Worm (Caenorhabditis elegans): ENCODE measurements around the gene F07C3.2.

Gene F07C3.2

DNA sequence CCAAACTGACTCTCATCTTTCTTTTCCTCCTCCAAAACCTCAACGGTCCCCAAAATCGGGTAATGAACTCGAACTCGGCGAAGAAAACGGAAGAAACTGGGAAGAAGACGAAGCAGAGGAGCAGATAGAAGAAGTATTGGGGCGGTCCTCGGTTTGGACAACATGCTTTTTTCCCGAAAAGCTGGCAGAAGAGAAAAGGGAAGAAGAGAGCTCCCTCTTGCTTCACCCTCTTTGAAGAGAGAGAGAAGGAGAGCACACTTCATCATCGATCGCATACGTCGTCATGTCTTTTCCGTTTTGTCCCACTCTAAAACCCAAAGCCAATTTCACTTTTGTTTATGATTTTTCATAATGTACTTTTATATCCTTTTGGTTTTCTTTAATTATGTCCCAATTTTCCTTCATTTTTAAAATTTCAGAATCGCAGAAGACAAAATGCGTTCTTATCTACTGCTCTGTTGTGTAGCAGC, at the start of gene F07C3.2:
F07C3.2 (plus strand) TSS at position 420 of the 470 bp plus-strand sequence.
- TF ChIP-seq ztf-29 (GFP tag; IDR thresholded peaks at IDR 0.05) (no peak), ztf-23 (GFP tag; IDR thresholded peaks at IDR 0.05) (no peak), tab-1 (GFP tag; IDR thresholded peaks at IDR 0.05) (no peak), cog-1 (tag; optimal IDR thresholded peaks at IDR 0.05) (no peak)

DNA sequence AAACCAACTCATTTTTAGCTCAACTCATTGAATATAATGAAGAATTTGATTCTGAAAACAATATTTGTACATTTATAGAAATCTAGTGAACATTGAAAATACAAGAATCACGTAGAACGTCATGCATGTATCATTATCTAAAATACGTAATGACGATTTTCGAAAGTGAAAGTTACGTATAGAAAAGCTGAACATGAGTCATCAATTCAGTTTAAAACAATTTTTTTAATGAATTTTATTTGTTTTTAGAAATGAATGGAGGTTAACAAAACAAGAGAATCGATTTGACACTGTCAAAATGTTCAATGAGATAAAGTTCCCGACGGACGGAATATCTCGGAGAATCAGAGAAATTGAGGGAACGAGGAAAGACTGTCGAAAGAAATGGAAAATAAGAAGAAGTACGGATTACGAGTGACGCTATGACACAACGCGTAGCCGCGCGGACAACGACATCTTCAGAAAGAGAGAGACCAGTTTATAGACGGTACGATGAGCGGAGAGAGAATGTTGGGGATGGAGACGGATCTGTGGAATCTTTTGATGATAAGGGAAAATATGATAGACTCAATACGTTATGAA, 44.1 kb upstream of the F07C3.2 start, which contains the start of gene ptr-1:
ptr-1 (minus strand) TSS at position 51 of the 582 bp plus-strand sequence.
- TF ChIP-seq cog-1 (tag; optimal IDR thresholded peaks at IDR 0.05) (no peak), ref-1 (GFP tag; conservative IDR thresholded peaks at IDR 0.05) (no peak), ztf-29 (GFP tag; IDR thresholded peaks at IDR 0.05) (no peak), tab-1 (GFP tag; IDR thresholded peaks at IDR 0.05) (no peak), ztf-23 (GFP tag; IDR thresholded peaks at IDR 0.05) (no peak), klf-2 (GFP tag; conservative IDR thresholded peaks at IDR 0.05) (no peak), med-1 (GFP tag; optimal IDR thresholded peaks at IDR 0.05; ENCODE audit: insufficient read depth) (no peak), flt-1 (GFP tag; IDR thresholded peaks at IDR 0.05) (no peak), T22C8.4 (GFP tag; IDR thresholded peaks at IDR 0.05) (no peak)

DNA sequence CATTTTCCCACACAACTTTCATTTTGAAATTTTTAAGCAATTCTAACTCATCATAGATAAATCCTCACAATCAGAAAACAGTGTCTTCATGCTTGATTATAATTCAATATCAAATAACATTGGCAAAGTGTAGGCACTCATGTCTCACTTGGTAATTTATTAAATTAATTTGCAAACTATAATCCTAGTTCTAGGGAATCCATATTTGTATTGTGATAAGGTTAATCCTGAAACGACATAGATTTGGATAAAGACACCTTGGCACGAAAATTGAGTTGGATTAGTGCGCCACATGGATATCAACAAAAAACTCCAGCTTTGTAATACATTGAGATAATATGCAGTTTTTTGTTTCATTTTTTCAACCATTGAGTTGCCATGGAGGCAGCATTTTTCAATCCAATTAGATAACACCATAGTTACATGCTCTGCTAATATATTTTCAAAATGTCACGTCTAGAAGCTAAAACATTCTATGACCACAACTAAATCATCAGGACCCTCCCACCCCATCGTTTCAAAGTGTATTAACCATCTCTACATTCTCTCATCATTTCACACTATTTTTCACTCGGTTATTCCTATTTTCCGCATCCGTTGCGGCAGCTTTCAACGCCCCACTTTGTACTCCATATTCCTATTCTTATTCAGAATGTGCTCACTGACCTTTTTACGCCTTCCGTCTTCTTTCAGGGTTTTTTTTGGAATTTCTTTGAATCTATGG, 42.0 kb upstream of the F07C3.2 start:
- TF ChIP-seq tab-1 (GFP tag; IDR thresholded peaks at IDR 0.05): no peak
- TF ChIP-seq med-1 (GFP tag; optimal IDR thresholded peaks at IDR 0.05; ENCODE audit: insufficient read depth): no peak
- no peak for TF ChIP-seq T22C8.4 (GFP tag; IDR thresholded peaks at IDR 0.05)
- TF ChIP-seq klf-2 (GFP tag; conservative IDR thresholded peaks at IDR 0.05): no peak
- TF ChIP-seq cog-1 (tag; optimal IDR thresholded peaks at IDR 0.05): no peak

DNA sequence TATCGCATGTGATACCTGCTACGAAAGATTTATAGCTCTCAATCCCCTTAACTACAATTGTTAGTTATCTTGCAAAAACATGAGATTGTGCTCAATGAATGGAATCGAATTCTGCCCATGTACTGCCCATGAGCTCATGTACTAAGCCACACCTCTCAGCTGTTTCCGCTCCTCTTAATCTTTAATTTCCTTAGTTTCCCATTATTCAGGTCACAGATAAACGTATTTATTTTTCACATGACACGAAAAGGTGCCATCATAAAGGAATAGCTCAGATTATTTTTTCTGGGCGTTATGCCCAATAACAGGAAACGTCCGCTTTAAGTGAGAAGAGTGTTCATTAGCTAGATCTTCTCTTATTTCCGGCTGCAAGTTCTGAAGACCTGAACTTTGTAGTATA, 39.9 kb upstream of the F07C3.2 start:
- TF ChIP-seq ztf-29 (GFP tag; IDR thresholded peaks at IDR 0.05) (no peak), ref-1 (GFP tag; conservative IDR thresholded peaks at IDR 0.05) (no peak), flt-1 (GFP tag; IDR thresholded peaks at IDR 0.05) (no peak), T22C8.4 (GFP tag; IDR thresholded peaks at IDR 0.05) (no peak), cog-1 (tag; optimal IDR thresholded peaks at IDR 0.05) (no peak), klf-2 (GFP tag; conservative IDR thresholded peaks at IDR 0.05) (no peak), tab-1 (GFP tag; IDR thresholded peaks at IDR 0.05) (no peak), med-1 (GFP tag; optimal IDR thresholded peaks at IDR 0.05; ENCODE audit: insufficient read depth) (no peak), ztf-23 (GFP tag; IDR thresholded peaks at IDR 0.05) (no peak)

DNA sequence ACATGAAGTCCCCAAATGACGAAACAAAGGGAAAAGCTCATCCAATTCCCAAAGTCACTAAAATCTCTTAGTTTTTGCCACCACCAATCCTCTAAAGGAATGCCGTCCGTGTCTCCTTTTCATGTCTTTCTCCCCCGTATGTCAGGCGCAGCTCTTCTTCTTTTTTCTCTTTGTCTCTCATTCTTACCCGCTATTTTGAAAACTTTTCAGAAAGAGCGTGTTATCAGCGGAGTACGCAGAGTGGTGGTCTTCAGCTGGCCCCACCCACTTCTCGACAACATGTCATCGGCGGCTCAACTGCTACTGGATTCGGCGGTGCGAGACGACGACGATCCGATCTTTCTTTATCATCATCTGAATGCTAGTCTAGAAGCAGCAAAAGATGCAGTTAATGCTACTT, 34.5 kb upstream of the F07C3.2 start, which contains the start of gene sphr-1:
sphr-1 (plus strand) TSS at position 205 of the 400 bp plus-strand sequence.
- TF ChIP-seq flt-1 (GFP tag; IDR thresholded peaks at IDR 0.05): no peak
- TF ChIP-seq T22C8.4 (GFP tag; IDR thresholded peaks at IDR 0.05): no peak
- no peak for TF ChIP-seq med-1 (GFP tag; optimal IDR thresholded peaks at IDR 0.05; ENCODE audit: insufficient read depth)
- TF ChIP-seq ztf-29 (GFP tag; IDR thresholded peaks at IDR 0.05): no peak
- TF ChIP-seq ztf-23 (GFP tag; IDR thresholded peaks at IDR 0.05): no peak
- TF ChIP-seq klf-2 (GFP tag; conservative IDR thresholded peaks at IDR 0.05): no peak
- no peak for TF ChIP-seq ref-1 (GFP tag; conservative IDR thresholded peaks at IDR 0.05)
- no peak for TF ChIP-seq cog-1 (tag; optimal IDR thresholded peaks at IDR 0.05)
- TF ChIP-seq tab-1 (GFP tag; IDR thresholded peaks at IDR 0.05): no peak

DNA sequence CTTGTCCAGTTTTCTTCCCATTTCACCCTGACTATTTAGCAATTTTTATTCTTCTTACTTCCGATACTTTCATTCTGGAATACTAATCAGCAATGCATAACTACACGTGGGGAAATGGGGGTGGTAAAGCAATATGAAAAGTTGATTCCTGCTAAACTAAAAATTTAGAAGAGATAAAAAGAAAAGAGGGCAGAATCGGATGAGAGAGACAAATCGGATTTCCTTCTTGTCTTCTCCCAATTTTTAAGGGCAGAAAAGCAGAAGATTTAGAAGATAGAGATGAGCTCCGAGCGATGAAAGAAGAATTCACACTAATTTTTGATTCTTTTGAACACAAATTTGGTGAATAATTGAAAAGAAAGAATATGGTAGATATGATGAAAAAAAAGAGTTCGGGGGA, 31.8 kb upstream of the F07C3.2 start:
- TF ChIP-seq med-1 (GFP tag; optimal IDR thresholded peaks at IDR 0.05; ENCODE audit: insufficient read depth) (no peak), ztf-29 (GFP tag; IDR thresholded peaks at IDR 0.05) (no peak), cog-1 (tag; optimal IDR thresholded peaks at IDR 0.05) (no peak), ztf-23 (GFP tag; IDR thresholded peaks at IDR 0.05) (no peak), klf-2 (GFP tag; conservative IDR thresholded peaks at IDR 0.05) (no peak), ref-1 (GFP tag; conservative IDR thresholded peaks at IDR 0.05) (no peak), tab-1 (GFP tag; IDR thresholded peaks at IDR 0.05) (no peak), flt-1 (GFP tag; IDR thresholded peaks at IDR 0.05) (no peak), T22C8.4 (GFP tag; IDR thresholded peaks at IDR 0.05) (no peak)

DNA sequence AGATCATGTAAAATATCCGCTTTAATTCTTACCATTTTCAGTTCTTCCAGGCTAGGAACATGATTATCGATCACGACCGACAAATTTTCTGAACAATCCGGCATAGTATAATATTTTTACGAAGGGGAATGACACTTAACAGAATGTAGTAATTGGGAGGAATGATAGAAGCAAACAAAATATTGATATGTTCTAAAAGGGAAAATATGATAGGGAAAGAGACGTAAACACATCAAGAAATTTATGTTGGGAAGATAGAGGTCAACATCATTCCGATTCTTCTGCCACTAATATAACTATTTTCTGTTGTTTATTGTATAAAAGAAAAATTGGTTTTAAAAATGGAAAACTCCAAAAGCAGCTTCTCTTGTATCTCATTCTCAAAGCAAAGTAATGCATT, 28.8 kb upstream of the F07C3.2 start, which contains the start of gene C24B5.4:
C24B5.4 (minus strand) TSS at position 206 of the 400 bp plus-strand sequence.
- TF ChIP-seq cog-1 (tag; optimal IDR thresholded peaks at IDR 0.05) (no peak), ref-1 (GFP tag; conservative IDR thresholded peaks at IDR 0.05) (no peak), T22C8.4 (GFP tag; IDR thresholded peaks at IDR 0.05) (no peak), klf-2 (GFP tag; conservative IDR thresholded peaks at IDR 0.05) (no peak), flt-1 (GFP tag; IDR thresholded peaks at IDR 0.05) (no peak), ztf-29 (GFP tag; IDR thresholded peaks at IDR 0.05) (no peak), tab-1 (GFP tag; IDR thresholded peaks at IDR 0.05) (no peak), med-1 (GFP tag; optimal IDR thresholded peaks at IDR 0.05; ENCODE audit: insufficient read depth) (no peak), ztf-23 (GFP tag; IDR thresholded peaks at IDR 0.05) (no peak)

DNA sequence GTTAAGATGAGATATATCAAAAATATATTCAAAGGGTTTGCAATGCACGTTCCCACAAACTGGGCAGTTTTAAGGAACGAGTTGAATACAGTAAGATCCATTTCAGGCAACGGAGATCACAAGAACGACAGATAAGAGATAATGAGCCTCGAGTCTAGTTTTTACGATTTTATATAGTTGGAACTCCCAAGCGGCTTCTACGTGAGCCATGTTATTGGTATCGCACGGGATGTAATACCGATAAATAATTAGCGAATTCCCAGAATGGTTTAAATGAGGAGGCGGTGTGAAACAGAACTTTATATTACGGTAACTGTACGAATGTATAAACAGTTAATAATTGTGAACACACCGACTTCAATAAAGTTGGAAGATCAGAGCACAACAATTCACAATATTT, 27.0 kb upstream of the F07C3.2 start, which contains the start of gene str-177:
str-177 (minus strand) TSS at position 101 of the 400 bp plus-strand sequence.
- TF ChIP-seq med-1 (GFP tag; optimal IDR thresholded peaks at IDR 0.05; ENCODE audit: insufficient read depth) (no peak), cog-1 (tag; optimal IDR thresholded peaks at IDR 0.05) (no peak), ref-1 (GFP tag; conservative IDR thresholded peaks at IDR 0.05) (no peak), flt-1 (GFP tag; IDR thresholded peaks at IDR 0.05) (no peak), T22C8.4 (GFP tag; IDR thresholded peaks at IDR 0.05) (no peak), klf-2 (GFP tag; conservative IDR thresholded peaks at IDR 0.05) (no peak), ztf-23 (GFP tag; IDR thresholded peaks at IDR 0.05) (no peak)

ce11 chrV:9202710-9203109, 23.2 kb upstream of the F07C3.2 start, which contains the start of gene asp-2:
asp-2 (plus strand) TSS chrV:9203077.
- TF ChIP-seq T22C8.4 (GFP tag; IDR thresholded peaks at IDR 0.05) (no peak), med-1 (GFP tag; optimal IDR thresholded peaks at IDR 0.05; ENCODE audit: insufficient read depth) (no peak), ztf-29 (GFP tag; IDR thresholded peaks at IDR 0.05) (no peak), ztf-23 (GFP tag; IDR thresholded peaks at IDR 0.05) (no peak), flt-1 (GFP tag; IDR thresholded peaks at IDR 0.05) (no peak), cog-1 (tag; optimal IDR thresholded peaks at IDR 0.05) (no peak), tab-1 (GFP tag; IDR thresholded peaks at IDR 0.05) (no peak)
